Fruit fly (Drosophila melanogaster) whole organism, embryonic: Measurements from ENCODE around the gene CG13654.

Source experiments
- Awh ChIP-seq: fragments of 200-800 bp; sonication (Bioruptor generic); IDR thresholded peaks from 2 replicates; pipeline ENCODE4, ENCODE4 v1.3.6; 2022; ENCODE audit warnings: missing biosample characterization, missing genetic modification characterization
- B-H2 ChIP-seq: fragments of 200-800 bp; sonication (Bioruptor generic); optimal IDR thresholded peaks from 2 replicates; lab custom pipeline; 2018; ENCODE audit warnings: missing biosample characterization, mild to moderate bottlenecking, missing genetic modification characterization
- CG12236 ChIP-seq: fragments of 200-800 bp; sonication (Bioruptor generic); optimal IDR thresholded peaks from 2 replicates; lab custom pipeline; 2016; ENCODE audit warnings: missing biosample characterization, missing genetic modification characterization
- CG12942 ChIP-seq: fragments of 200-800 bp; sonication (Bioruptor generic); optimal IDR thresholded peaks from 3 replicates; lab custom pipeline; 2016; ENCODE audit warnings: missing biosample characterization, missing genetic modification characterization
- CG13296 ChIP-seq: fragments of 200-800 bp; sonication (Bioruptor generic); optimal IDR thresholded peaks from 3 replicates; lab custom pipeline; 2018; ENCODE audit warnings: missing biosample characterization, mild to moderate bottlenecking, missing genetic modification characterization
- CG13424 ChIP-seq: fragments of 200-800 bp; sonication (Bioruptor generic); optimal IDR thresholded peaks from 2 replicates; lab custom pipeline; 2019; ENCODE audit warnings: missing biosample characterization, mild to moderate bottlenecking, missing genetic modification characterization, moderate library complexity
- CG14710 ChIP-seq: fragments of 200-800 bp; sonication (Bioruptor generic); optimal IDR thresholded peaks from 3 replicates; lab custom pipeline; 2019; ENCODE audit warnings: missing biosample characterization, mild to moderate bottlenecking, missing genetic modification characterization, moderate library complexity
- CG1529 ChIP-seq: fragments of 200-800 bp; sonication (Bioruptor generic); optimal IDR thresholded peaks from 3 replicates; lab custom pipeline; 2018; ENCODE audit warnings: missing biosample characterization, missing genetic modification characterization
- CG17802 ChIP-seq: fragments of 200-800 bp; sonication (Bioruptor generic); optimal IDR thresholded peaks from 2 replicates; lab custom pipeline; 2018; ENCODE audit warnings: missing biosample characterization, mild to moderate bottlenecking, missing genetic modification characterization, moderate library complexity
- CG17829 ChIP-seq: fragments of 200-800 bp; optimal IDR thresholded peaks from 2 replicates; lab custom pipeline; 2019; ENCODE audit warnings: missing biosample characterization, mild to moderate bottlenecking, missing genetic modification characterization, moderate library complexity
- CG18476 ChIP-seq: fragments of 200-800 bp; sonication (Bioruptor generic); optimal IDR thresholded peaks from 2 replicates; lab custom pipeline; 2016; ENCODE audit warnings: missing biosample characterization, mild to moderate bottlenecking, missing genetic modification characterization
- CG31388 ChIP-seq: fragments of 200-800 bp; sonication (Bioruptor generic); optimal IDR thresholded peaks from 2 replicates; lab custom pipeline; 2016; ENCODE audit warnings: missing biosample characterization, missing genetic modification characterization
- CG33213 ChIP-seq: fragments of 200-800 bp; sonication (Bioruptor generic); optimal IDR thresholded peaks from 3 replicates; lab custom pipeline; 2016; ENCODE audit warnings: missing biosample characterization, missing genetic modification characterization
- CG4820 ChIP-seq: fragments of 200-800 bp; sonication (Bioruptor generic); optimal IDR thresholded peaks from 3 replicates; lab custom pipeline; 2016; ENCODE audit warnings: missing biosample characterization, missing genetic modification characterization
- CG7556 ChIP-seq: fragments of 200-800 bp; sonication (Bioruptor generic); optimal IDR thresholded peaks from 2 replicates; lab custom pipeline; 2017; ENCODE audit warnings: missing biosample characterization, mild to moderate bottlenecking, missing genetic modification characterization
- CG8765 ChIP-seq: fragments of 200-800 bp; sonication (Bioruptor generic); IDR thresholded peaks from 2 replicates; pipeline ENCODE4 v1.3.6; 2022; ENCODE audit warnings: missing biosample characterization, missing genetic modification characterization
- CG9437 ChIP-seq: fragments of 200-800 bp; sonication (Bioruptor generic); optimal IDR thresholded peaks from 2 replicates; lab custom pipeline; 2018; ENCODE audit warnings: missing biosample characterization, mild to moderate bottlenecking, missing genetic modification characterization
- Camta ChIP-seq: fragments of 200-800 bp; sonication (Bioruptor generic); optimal IDR thresholded peaks from 2 replicates; lab custom pipeline; 2016; ENCODE audit warnings: missing biosample characterization, missing genetic modification characterization
- Dp ChIP-seq: fragments of 200-800 bp; sonication (Bioruptor generic); optimal IDR thresholded peaks from 2 replicates; lab custom pipeline; 2018; ENCODE audit warnings: missing biosample characterization, mild to moderate bottlenecking, missing genetic modification characterization, moderate library complexity
- H2.0 ChIP-seq: fragments of 200-800 bp; sonication (Bioruptor generic); IDR thresholded peaks from 2 replicates; pipeline ENCODE4 v1.3.6; 2022; ENCODE audit warnings: missing biosample characterization, missing genetic modification characterization
- Hand ChIP-seq: fragments of 200-800 bp; sonication (Bioruptor generic); optimal IDR thresholded peaks from 2 replicates; lab custom pipeline; 2017; ENCODE audit warnings: mild to moderate bottlenecking, missing biosample characterization, missing genetic modification reagents, missing genetic modification characterization
- Hmx ChIP-seq: fragments of 200-800 bp; sonication (Bioruptor generic); optimal IDR thresholded peaks from 2 replicates; lab custom pipeline; 2016; ENCODE audit warnings: missing biosample characterization, missing genetic modification characterization
- NC2β ChIP-seq: fragments of 200-800 bp; sonication (Bioruptor generic); optimal IDR thresholded peaks from 2 replicates; lab custom pipeline; 2016; ENCODE audit warnings: missing biosample characterization, missing genetic modification characterization
- Pdp1 ChIP-seq, 2 experiments: fragments of 200-800 bp; sonication (Bioruptor generic); optimal IDR thresholded peaks; 3 replicates each; lab custom pipeline; 2016; ENCODE audit warnings: missing biosample characterization in 2 of 2, missing genetic modification characterization in 2 of 2, mild to moderate bottlenecking in 1 of 2, moderate library complexity in 1 of 2
- Ptx1 ChIP-seq: fragments of 200-800 bp; sonication (Bioruptor generic); IDR thresholded peaks from 2 replicates; pipeline ENCODE4 v1.3.6; 2022; ENCODE audit warnings: missing biosample characterization, missing genetic modification characterization
- Side ChIP-seq: fragments of 200-800 bp; sonication (Bioruptor generic); optimal IDR thresholded peaks from 2 replicates; lab custom pipeline; 2016; ENCODE audit warnings: missing biosample characterization, missing genetic modification characterization
- Trl ChIP-seq, 3 experiments: fragments of >200 bp in 2 of 3; fragments of 200-800 bp in 1 of 3; sonication (Bioruptor generic) in 1 of 3; optimal IDR thresholded peaks; 2 replicates in 1 of 3; 3 replicates in 2 of 3; lab custom pipeline; 2016 to 2017; ENCODE audit warnings: missing biosample characterization in 1 of 3, missing genetic modification characterization in 1 of 3
- Vsx1 ChIP-seq: fragments of 200-800 bp; sonication (Bioruptor generic); optimal IDR thresholded peaks from 2 replicates; lab custom pipeline; 2017; ENCODE audit warnings: missing biosample characterization, mild to moderate bottlenecking, missing genetic modification characterization, missing genetic modification reagents
- ara ChIP-seq: fragments of 200-800 bp; sonication (Bioruptor generic); IDR thresholded peaks from 2 replicates; pipeline ENCODE4 v1.3.6; 2022; ENCODE audit warnings: missing biosample characterization, missing genetic modification characterization
- ash1 ChIP-seq: fragments of 200-800 bp; sonication (Bioruptor generic); optimal IDR thresholded peaks from 2 replicates; lab custom pipeline; 2018; ENCODE audit warnings: missing biosample characterization, mild to moderate bottlenecking, missing genetic modification characterization
- bbx ChIP-seq: fragments of 200-800 bp; sonication (Bioruptor generic); IDR thresholded peaks from 2 replicates; pipeline ENCODE4 v1.3.6; 2022; ENCODE audit warnings: missing biosample characterization, missing genetic modification characterization; ENCODE audit not compliant: partially characterized antibody
- bigmax ChIP-seq: fragments of 200-800 bp; sonication (Bioruptor generic); optimal IDR thresholded peaks from 2 replicates; lab custom pipeline; 2018; ENCODE audit warnings: missing biosample characterization, mild to moderate bottlenecking, missing genetic modification characterization
- bsh ChIP-seq, 2 experiments: fragments of 200-800 bp; sonication (Bioruptor generic); optimal IDR thresholded peaks; 2 replicates each; lab custom pipeline; 2017 to 2018; ENCODE audit warnings: mild to moderate bottlenecking in 2 of 2, missing biosample characterization in 2 of 2, missing genetic modification characterization in 2 of 2, moderate library complexity in 1 of 2
- dimm ChIP-seq: fragments of 200-800 bp; sonication (Bioruptor generic); IDR thresholded peaks from 2 replicates; pipeline ENCODE4 v1.3.6; 2022; ENCODE audit warnings: missing biosample characterization, missing genetic modification characterization
- dmrt11E ChIP-seq: fragments of 200-800 bp; sonication (Bioruptor generic); optimal IDR thresholded peaks from 3 replicates; lab custom pipeline; 2018; ENCODE audit warnings: missing biosample characterization, mild to moderate bottlenecking, missing genetic modification characterization, moderate library complexity
- gcm ChIP-seq: fragments of 200-800 bp; sonication (Bioruptor generic); optimal IDR thresholded peaks from 2 replicates; lab custom pipeline; 2019; ENCODE audit warnings: missing biosample characterization, mild to moderate bottlenecking, missing genetic modification characterization, moderate library complexity
- hkb ChIP-seq, 2 experiments: fragments of 200-800 bp in 1 of 2; fragments of >200 bp in 1 of 2; sonication (Bioruptor generic) in 1 of 2; IDR thresholded peaks in 1 of 2; optimal IDR thresholded peaks in 1 of 2; 2 replicates each; pipeline versions ENCODE4 v1.3.6 to Lab custom; 2017 to 2022; ENCODE audit warnings: missing biosample characterization in 1 of 2, missing genetic modification characterization in 1 of 2
- lmd ChIP-seq: fragments of 200-800 bp; sonication (Bioruptor generic); IDR thresholded peaks from 2 replicates; pipeline ENCODE4 v1.3.6; 2022; ENCODE audit warnings: missing biosample characterization, missing genetic modification characterization
- nerfin-1 ChIP-seq: fragments of 200-800 bp; sonication (Bioruptor generic); optimal IDR thresholded peaks from 3 replicates; lab custom pipeline; 2019; ENCODE audit warnings: missing biosample characterization, mild to moderate bottlenecking, missing genetic modification characterization, moderate library complexity
- oc ChIP-seq: fragments of 200-800 bp; sonication (Bioruptor generic); optimal IDR thresholded peaks from 2 replicates; lab custom pipeline; 2018; ENCODE audit warnings: missing biosample characterization, mild to moderate bottlenecking, missing genetic modification characterization, moderate library complexity
- pb ChIP-seq: fragments of 200-800 bp; sonication (Bioruptor generic); optimal IDR thresholded peaks from 3 replicates; lab custom pipeline; 2016; ENCODE audit warnings: missing biosample characterization, missing genetic modification characterization
- psq ChIP-seq: fragments of 200-800 bp; sonication (Bioruptor generic); optimal IDR thresholded peaks from 2 replicates; lab custom pipeline; 2017; ENCODE audit warnings: missing biosample characterization, missing genetic modification characterization
- zfh1 ChIP-seq: fragments of 200-800 bp; sonication (Bioruptor generic); IDR thresholded peaks from 3 replicates; pipeline ENCODE4 v1.3.6; 2022; ENCODE audit warnings: missing biosample characterization, missing genetic modification characterization

CG13654 gene

DNA sequence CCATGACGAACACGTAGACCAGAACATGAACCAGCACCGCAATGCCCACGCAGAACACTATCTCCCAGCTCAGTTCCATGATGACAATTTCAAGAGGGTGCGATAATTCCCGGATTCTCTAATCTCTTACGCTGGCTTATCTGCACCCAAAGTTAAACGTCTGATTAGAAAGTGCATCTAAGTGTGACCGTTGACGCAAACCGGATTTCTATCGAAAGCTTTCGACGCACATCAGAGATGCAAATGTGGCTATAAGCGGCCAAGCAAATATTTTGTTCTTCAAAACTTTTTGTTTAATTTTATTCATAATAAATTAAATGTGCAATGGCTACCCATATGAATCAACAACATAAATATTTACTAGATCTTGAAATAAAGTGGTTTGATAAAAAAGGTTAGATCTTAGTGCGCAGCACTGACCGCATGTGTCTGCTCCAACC lies 62.7 kb downstream of the CG13654 start, which contains the start of the genes Kdsr and CG11858 (continued):
- TF ChIP-seq CG17802 (peak; percentile 45), CG4820 (peak; percentile 23), bsh (GFP tag; optimal IDR thresholded peaks at IDR 0.05; lab: Kevin White, UChicago) (peak in 1 of 2 experiments; percentile 68), CG13424 (peak; percentile 69), B-H2 (GFP tag; lab: Kevin White, UChicago) (peak; percentile 74), NC2β (GFP tag; lab: Kevin White, UChicago) (peak; percentile 46), nerfin-1 (tag; lab: Kevin White, UChicago) (peak; percentile 28), Pdp1 (GFP tag; optimal IDR thresholded peaks at IDR 0.05; lab: Kevin White, UChicago) (peak; percentile 63 to 70), hkb (optimal IDR thresholded peaks at IDR 0.05; lab: Kevin White, UChicago) (peak; percentile 29), hkb (GFP tag; IDR thresholded peaks at IDR 0.05; lab: Robert Waterston, UW) (peak; percentile 66), Dp (GFP tag; lab: Kevin White, UChicago) (peak; percentile 11), ash1 (GFP tag; lab: Kevin White, UChicago) (no peak), ara (peak; percentile 57; the same call in 1 of the 2 replicates), CG14710 (tag; lab: Kevin White, UChicago) (peak; percentile 68), gcm (no peak), oc (tag; lab: Kevin White, UChicago) (peak; percentile 67), CG8765 (peak; percentile 53), Ptx1 (GFP tag; lab: Robert Waterston, UW) (peak; percentile 81), CG12236 (GFP tag; lab: Kevin White, UChicago) (no peak), CG13296 (GFP tag; lab: Kevin White, UChicago) (peak; percentile 56), Camta (peak; percentile 16), bigmax (GFP tag; lab: Kevin White, UChicago) (no peak), H2.0 (GFP tag; lab: Robert Waterston, UW) (peak; percentile 60; the same call in 1 of the 2 replicates), CG7556 (GFP tag; lab: Kevin White, UChicago) (no peak), dmrt11E (peak; percentile 52), zfh1 (GFP tag; lab: Robert Waterston, UW) (peak; percentile 77), lmd (GFP tag; lab: Robert Waterston, UW) (peak; percentile 64), pb (GFP tag; lab: Kevin White, UChicago) (peak; percentile 3), Vsx1 (GFP tag; lab: Kevin White, UChicago) (no peak), CG9437 (GFP tag; lab: Kevin White, UChicago) (peak; percentile 11), Trl (optimal IDR thresholded peaks at IDR 0.05; lab: Kevin White, UChicago) (no peak), Trl (GFP tag; optimal IDR thresholded peaks at IDR 0.05; lab: Kevin White, UChicago) (peak; percentile 36), dimm (GFP tag; lab: Robert Waterston, UW) (no peak), CG12942 (GFP tag; lab: Kevin White, UChicago) (peak; percentile 49), Awh (GFP tag; lab: Robert Waterston, UW) (no peak), bbx (GFP tag; lab: Robert Waterston, UW) (no peak), Hmx (GFP tag; lab: Kevin White, UChicago) (no peak), CG1529 (GFP tag; lab: Kevin White, UChicago) (no peak), Hand (GFP tag; lab: Kevin White, UChicago) (no peak), psq (GFP tag; lab: Kevin White, UChicago) (peak; percentile 9), Side (peak; percentile 3), CG17829 (peak; percentile 56), CG18476 (GFP tag; lab: Kevin White, UChicago) (peak; percentile 71), CG33213 (GFP tag; lab: Kevin White, UChicago) (peak; percentile 51), CG31388 (GFP tag; lab: Kevin White, UChicago) (no peak)
